Fruit fly (Drosophila melanogaster) whole organism, larva: ENCODE results near the gene CG46430.

ENCODE experiments used
- noc ChIP-seq: fragments of 200-800 bp; sonication (Bioruptor generic); optimal IDR thresholded peaks from 3 replicates; lab custom pipeline; 2019; ENCODE audit warnings: missing biosample characterization, mild to moderate bottlenecking, missing genetic modification characterization, moderate library complexity

The CG46430 gene

dm6 chr3L:10528251-10528650 lies 49.9 kb downstream of the CG46430 start:
- no peak for TF ChIP-seq noc (tag; lab: Kevin White, UChicago)
